Worm (Caenorhabditis elegans) whole organism, young adult: Measurements from ENCODE around the gene rfk-1.

ENCODE experiments used
- B0261.1 ChIP-seq: sonication (generic microtip); optimal IDR thresholded peaks from 2 replicates; lab custom pipeline; 2016; ENCODE audit warnings: mild to moderate bottlenecking, missing genetic modification characterization, moderate library complexity, missing compliant biosample characterization
- B0336.3 ChIP-seq: fragments of 200-800 bp; sonication (Bioruptor generic); IDR thresholded peaks from 2 replicates; pipeline ENCODE4 v1.3.6; 2022; ENCODE audit warnings: missing genetic modification characterization, missing compliant biosample characterization
- D2030.7 ChIP-seq: fragments of 200-800 bp; sonication (Bioruptor generic); IDR thresholded peaks from 2 replicates; pipeline ENCODE4 v1.3.6; 2022; ENCODE audit warnings: missing genetic modification reagents, missing genetic modification characterization, missing compliant biosample characterization
- F33H1.4 ChIP-seq: fragments of 200-800 bp; sonication (Bioruptor generic); IDR thresholded peaks from 2 replicates; pipeline ENCODE4 v1.3.6; 2022; ENCODE audit warnings: missing genetic modification reagents, missing genetic modification characterization, missing compliant biosample characterization
- F57C9.4 ChIP-seq: sonication (generic microtip); optimal IDR thresholded peaks from 2 replicates; lab custom pipeline; 2017; ENCODE audit warnings: mild to moderate bottlenecking, missing genetic modification characterization, missing compliant biosample characterization
- Y53G8AR.9 ChIP-seq: fragments of 200-800 bp; sonication (Bioruptor generic); conservative IDR thresholded peaks from 2 replicates; pipeline ENCODE4 v1.3.6; 2022; ENCODE audit warnings: missing genetic modification reagents, missing genetic modification characterization, missing compliant biosample characterization
- Y56A3A.18 ChIP-seq: fragments of 200-800 bp; sonication (Bioruptor generic); IDR thresholded peaks from 2 replicates; pipeline ENCODE4 v1.3.6; 2022; ENCODE audit warnings: missing genetic modification reagents, missing genetic modification characterization, missing compliant biosample characterization
- Y67H2A.10 ChIP-seq: fragments of 200-800 bp; sonication (Bioruptor generic); conservative IDR thresholded peaks from 2 replicates; pipeline ENCODE4 v1.3.6; 2022; ENCODE audit warnings: missing genetic modification reagents, missing genetic modification characterization, missing compliant biosample characterization
- Y79H2A.3 ChIP-seq: fragments of 200-800 bp; sonication (Bioruptor generic); conservative IDR thresholded peaks from 2 replicates; pipeline ENCODE4 v1.3.6; 2022; ENCODE audit warnings: missing genetic modification reagents, missing genetic modification characterization, missing compliant biosample characterization
- aptf-3 ChIP-seq: fragments of 200-800 bp; sonication (Bioruptor generic); IDR thresholded peaks from 2 replicates; pipeline ENCODE4 v1.3.6; 2022; ENCODE audit warnings: missing genetic modification characterization, missing compliant biosample characterization
- attf-3 ChIP-seq: fragments of 200-800 bp; sonication (Bioruptor generic); conservative IDR thresholded peaks from 2 replicates; pipeline ENCODE4 v1.3.6; 2022; ENCODE audit warnings: missing genetic modification reagents, missing genetic modification characterization, missing compliant biosample characterization
- ceh-40 ChIP-seq: fragments of 200-800 bp; sonication (Bioruptor generic); IDR thresholded peaks from 2 replicates; pipeline ENCODE4 v1.3.6; 2022; ENCODE audit warnings: missing genetic modification characterization, missing compliant biosample characterization
- ceh-79 ChIP-seq: sonication (generic microtip); optimal IDR thresholded peaks from 2 replicates; lab custom pipeline; 2017; ENCODE audit warnings: mild to moderate bottlenecking, missing genetic modification characterization, missing compliant biosample characterization
- ceh-91 ChIP-seq: fragments of 200-800 bp; sonication (Bioruptor generic); IDR thresholded peaks from 2 replicates; pipeline ENCODE4 v1.3.6; 2022; ENCODE audit warnings: missing genetic modification reagents, missing genetic modification characterization, missing compliant biosample characterization
- dpff-1 ChIP-seq: sonication (generic microtip); optimal IDR thresholded peaks from 2 replicates; lab custom pipeline; 2017; ENCODE audit warnings: mild to moderate bottlenecking, missing genetic modification characterization, missing compliant biosample characterization
- efl-1 ChIP-seq: fragments of 150-350 bp; optimal IDR thresholded peaks from 2 replicates; lab custom pipeline; 2014; ENCODE audit warnings: missing biosample characterization, missing genetic modification reagents, missing genetic modification characterization
- egl-18 ChIP-seq: fragments of 200-800 bp; sonication (Bioruptor generic); IDR thresholded peaks from 2 replicates; pipeline ENCODE4 v1.3.6; 2022; ENCODE audit warnings: missing genetic modification reagents, missing genetic modification characterization, missing compliant biosample characterization
- egrh-3 ChIP-seq: fragments of 200-800 bp; sonication (Bioruptor generic); IDR thresholded peaks from 2 replicates; pipeline ENCODE4 v1.3.6; 2022; ENCODE audit warnings: missing genetic modification reagents, missing genetic modification characterization, missing compliant biosample characterization
- ekl-4 ChIP-seq: fragments of 200-800 bp; sonication (Bioruptor generic); IDR thresholded peaks from 2 replicates; pipeline ENCODE4 v1.3.6; 2022; ENCODE audit warnings: missing genetic modification reagents, missing genetic modification characterization, missing compliant biosample characterization
- fkh-3 ChIP-seq: sonication (generic microtip); optimal IDR thresholded peaks from 2 replicates; lab custom pipeline; 2016; ENCODE audit warnings: mild to moderate bottlenecking, missing genetic modification characterization, missing compliant biosample characterization
- gei-17 ChIP-seq: fragments of 200-800 bp; sonication (Bioruptor generic); optimal IDR thresholded peaks from 2 replicates; lab custom pipeline; 2018; ENCODE audit warnings: mild to moderate bottlenecking, missing genetic modification characterization, missing compliant biosample characterization
- hmg-20 ChIP-seq: fragments of 200-800 bp; sonication (Bioruptor generic); IDR thresholded peaks from 2 replicates; pipeline ENCODE4 v1.3.6; 2022; ENCODE audit warnings: missing genetic modification reagents, missing genetic modification characterization, missing compliant biosample characterization
- hsf-1 ChIP-seq: fragments of 200-800 bp; sonication (Bioruptor generic); IDR thresholded peaks from 2 replicates; pipeline ENCODE4 v1.3.6; 2022; ENCODE audit warnings: missing genetic modification reagents, missing genetic modification characterization, missing compliant biosample characterization
- let-526 ChIP-seq: fragments of 200-800 bp; sonication (Bioruptor generic); IDR thresholded peaks from 2 replicates; pipeline ENCODE4 v1.3.6; 2022; ENCODE audit warnings: missing genetic modification reagents, missing genetic modification characterization, missing compliant biosample characterization
- lin-26 ChIP-seq: fragments of 200-800 bp; sonication (Bioruptor generic); IDR thresholded peaks from 2 replicates; pipeline ENCODE4 v1.3.6; 2022; ENCODE audit warnings: missing genetic modification reagents, missing genetic modification characterization, missing compliant biosample characterization
- lin-35 ChIP-seq, 3 experiments: fragments of 150-350 bp in 2 of 3; sonication (generic microtip) in 1 of 3; optimal IDR thresholded peaks; 2 replicates each; lab custom pipeline; 2014 to 2018; ENCODE audit warnings: missing biosample characterization in 3 of 3, missing genetic modification characterization in 3 of 3, missing genetic modification reagents in 3 of 3
- madf-6 ChIP-seq: fragments of 200-800 bp; sonication (Bioruptor generic); IDR thresholded peaks from 2 replicates; pipeline ENCODE4 v1.3.6; 2022; ENCODE audit warnings: missing genetic modification reagents, missing genetic modification characterization, missing compliant biosample characterization
- mcd-1 ChIP-seq: fragments of 200-800 bp; sonication (Bioruptor generic); IDR thresholded peaks from 2 replicates; pipeline ENCODE4 v1.3.6; 2022; ENCODE audit warnings: missing genetic modification reagents, missing genetic modification characterization, missing compliant biosample characterization
- nfya-1 ChIP-seq: sonication (generic microtip); optimal IDR thresholded peaks from 2 replicates; lab custom pipeline; 2017; ENCODE audit warnings: antibody characterized with exemption, missing compliant biosample characterization, missing genetic modification characterization, borderline replicate concordance; ENCODE audit not compliant: insufficient read depth
- nfyb-1 ChIP-seq: fragments of 200-800 bp; sonication (Bioruptor generic); IDR thresholded peaks from 2 replicates; pipeline ENCODE4 v1.3.6; 2022; ENCODE audit warnings: missing genetic modification reagents, missing genetic modification characterization, missing compliant biosample characterization
- nhr-179 ChIP-seq: sonication (generic microtip); optimal IDR thresholded peaks from 2 replicates; lab custom pipeline; 2016; ENCODE audit warnings: mild to moderate bottlenecking, missing genetic modification characterization, missing compliant biosample characterization
- nhr-80 ChIP-seq: sonication (generic microtip); optimal IDR thresholded peaks from 2 replicates; lab custom pipeline; 2016; ENCODE audit warnings: missing genetic modification characterization, missing compliant biosample characterization
- pha-4 ChIP-seq: fragments of 150-350 bp; sonication (generic microtip); optimal IDR thresholded peaks from 2 replicates; lab custom pipeline; 2014; ENCODE audit warnings: missing biosample characterization, missing genetic modification reagents, missing genetic modification characterization
- rec-8 ChIP-seq, 2 experiments: sonication (generic microtip); optimal IDR thresholded peaks; 2 replicates each; lab custom pipeline; 2016; ENCODE audit warnings: mild to moderate bottlenecking in 2 of 2, missing genetic modification characterization in 2 of 2, missing genetic modification reagents in 2 of 2, missing genotype in 2 of 2, missing biosample characterization in 1 of 2, missing compliant biosample characterization in 1 of 2, moderate library complexity in 1 of 2
- rpc-1 ChIP-seq, 2 experiments: fragments of 150-350 bp in 1 of 2; sonication (generic microtip) in 1 of 2; optimal IDR thresholded peaks; 2 replicates each; lab custom pipeline; 2014 to 2018; ENCODE audit warnings: missing biosample characterization in 1 of 2, missing genetic modification characterization in 1 of 2, missing genetic modification reagents in 1 of 2, missing genotype in 1 of 2
- snpc-1.1 ChIP-seq: sonication (generic microtip); optimal IDR thresholded peaks from 2 replicates; lab custom pipeline; 2017; ENCODE audit warnings: missing genetic modification characterization, mild to moderate bottlenecking, missing compliant biosample characterization, antibody characterized with exemption, moderate library complexity, missing genotype, missing genetic modification reagents; ENCODE audit not compliant: insufficient read depth
- snpc-3.4 ChIP-seq: sonication (generic microtip); optimal IDR thresholded peaks from 2 replicates; lab custom pipeline; 2017; ENCODE audit warnings: missing genetic modification characterization, mild to moderate bottlenecking, missing compliant biosample characterization, antibody characterized with exemption, moderate library complexity, missing genotype, missing genetic modification reagents
- snpc-4 ChIP-seq, 5 experiments: fragments of 150-350 bp in 1 of 5; sonication (generic microtip) in 4 of 5; optimal IDR thresholded peaks; 2 replicates each; lab custom pipeline; 2014 to 2018; ENCODE audit warnings: missing genetic modification characterization in 5 of 5, missing biosample characterization in 3 of 5, antibody characterized with exemption in 2 of 5, mild to moderate bottlenecking in 2 of 5, missing compliant biosample characterization in 2 of 5, missing genotype in 2 of 5, moderate library complexity in 2 of 5, missing genetic modification reagents in 1 of 5
- zfh-2 ChIP-seq: fragments of 200-800 bp; sonication (Bioruptor generic); conservative IDR thresholded peaks from 2 replicates; pipeline ENCODE4 v1.3.6; 2022; ENCODE audit warnings: missing genetic modification reagents, missing genetic modification characterization, missing compliant biosample characterization
- ztf-18 ChIP-seq: sonication (generic microtip); optimal IDR thresholded peaks from 2 replicates; lab custom pipeline; 2016; ENCODE audit warnings: missing genotype, mild to moderate bottlenecking, missing genetic modification characterization, missing compliant biosample characterization
- ztf-25 ChIP-seq: fragments of 200-800 bp; sonication (Bioruptor generic); IDR thresholded peaks from 2 replicates; pipeline ENCODE4 v1.3.6; 2022; ENCODE audit warnings: missing genetic modification reagents, missing genetic modification characterization, missing compliant biosample characterization
- ztf-26 ChIP-seq: sonication (generic microtip); optimal IDR thresholded peaks from 2 replicates; lab custom pipeline; 2017; ENCODE audit warnings: missing genetic modification characterization, missing compliant biosample characterization
- ztf-28 ChIP-seq: fragments of 200-800 bp; sonication (Bioruptor generic); IDR thresholded peaks from 2 replicates; pipeline ENCODE4 v1.3.6; 2022; ENCODE audit warnings: missing genetic modification reagents, missing genetic modification characterization, missing compliant biosample characterization

rfk-1 gene

DNA sequence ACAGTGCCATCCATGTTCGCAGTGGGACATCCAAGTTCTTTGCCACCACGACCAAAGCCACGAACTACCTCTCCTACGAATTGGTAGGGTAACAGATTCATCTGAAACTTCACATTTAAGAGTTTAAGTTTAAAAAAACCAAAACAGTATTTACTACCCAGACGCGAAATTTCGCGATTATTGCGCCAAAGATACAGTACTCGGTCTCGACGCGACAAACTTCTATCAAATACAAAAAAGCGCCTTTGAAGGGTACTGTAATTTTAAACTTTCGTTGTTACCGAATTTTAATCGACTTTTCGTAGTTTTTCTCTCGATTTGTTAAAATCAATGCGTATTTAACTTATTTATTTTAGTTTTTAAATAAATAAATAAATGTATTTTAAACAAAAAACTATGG lies at the start of gene rfk-1:
TSS of gene rfk-1 (minus strand) at position 101 of the 400 bp plus-strand sequence.
- TF ChIP-seq egl-18 = no peak
- TF ChIP-seq hsf-1 (GFP tag; lab: Robert Waterston, UW) = no peak
- no peak for TF ChIP-seq ztf-28 (GFP tag; lab: Robert Waterston, UW)
- no peak for TF ChIP-seq D2030.7 (GFP tag; lab: Robert Waterston, UW)
- TF ChIP-seq egrh-3 (GFP tag; lab: Robert Waterston, UW) = no peak
- no peak for TF ChIP-seq F57C9.4 (tag; lab: Kevin White, UChicago)
- no peak for TF ChIP-seq attf-3 (GFP tag; lab: Robert Waterston, UW)
- no peak for TF ChIP-seq ztf-26 (tag; lab: Kevin White, UChicago)
- no peak for TF ChIP-seq mcd-1 (GFP tag; lab: Robert Waterston, UW)

- TF ChIP-seq hmg-20 (no peak), zfh-2 (no peak), B0261.1 (tag; lab: Kevin White, UChicago) (no peak), madf-6 (GFP tag; lab: Robert Waterston, UW) (no peak), nhr-80 (tag; lab: Kevin White, UChicago) (no peak), efl-1 (no peak), gei-17 (GFP tag; lab: Kevin White, UChicago) (no peak), pha-4 (tag; lab: Kevin White, UChicago) (no peak), dpff-1 (tag; lab: Kevin White, UChicago) (no peak)
These were observed 47.9 kb upstream of the rfk-1 start, which contains the start of gene srb-17 for ce11 chrIV:10457137-10457536. Gene srb-17 (minus strand): TSS chrIV:10457237.

ce11 chrIV:10453001-10453400 lies 43.7 kb upstream of the rfk-1 start, which contains the start of gene F01D4.8:
Gene F01D4.8 (minus strand): TSS chrIV:10453101.
- no peak for TF ChIP-seq let-526 (GFP tag; lab: Robert Waterston, UW)
- TF ChIP-seq ceh-40 (GFP tag; lab: Robert Waterston, UW) = no peak
- TF ChIP-seq snpc-3.4 (tag; lab: Kevin White, UChicago) = no peak
- no peak for TF ChIP-seq nfyb-1
- no peak for TF ChIP-seq Y56A3A.18 (GFP tag; lab: Robert Waterston, UW)
- TF ChIP-seq nfya-1 (tag; lab: Kevin White, UChicago) = no peak
- TF ChIP-seq lin-26 (GFP tag; lab: Robert Waterston, UW) = no peak
- no peak for TF ChIP-seq ceh-91 (GFP tag; lab: Robert Waterston, UW)
- no peak for TF ChIP-seq rec-8 (tag; optimal IDR thresholded peaks at IDR 0.05; lab: Kevin White, UChicago)
- TF ChIP-seq fkh-3 (tag; lab: Kevin White, UChicago) = no peak
- TF ChIP-seq ekl-4 (GFP tag; lab: Robert Waterston, UW) = no peak
- TF ChIP-seq nhr-179 = no peak
- no peak for TF ChIP-seq Y67H2A.10 (GFP tag; lab: Robert Waterston, UW)

DNA sequence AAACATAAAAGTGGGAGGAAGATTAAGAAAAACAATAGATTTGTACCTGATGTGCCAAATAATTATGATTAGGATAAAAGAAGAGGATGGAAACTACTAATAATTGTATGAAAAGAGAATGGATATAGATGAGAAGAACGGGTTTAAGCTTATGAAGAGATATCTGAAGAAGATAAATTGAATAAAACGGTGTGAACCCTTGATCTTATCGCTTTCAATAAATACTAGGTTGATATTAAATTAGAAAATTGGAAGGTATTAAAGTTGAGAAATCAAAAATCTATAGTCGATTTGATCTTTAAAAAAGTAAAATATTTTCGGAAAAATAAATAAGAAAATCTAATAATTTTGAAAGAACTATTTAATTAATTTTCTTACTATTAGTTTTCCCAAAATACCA lies 40.5 kb upstream of the rfk-1 start, which contains the start of gene F13B12.4:
TSS of gene F13B12.4 (minus strand) at position 101 of the 400 bp plus-strand sequence.
- TF ChIP-seq lin-35 (GFP tag; optimal IDR thresholded peaks at IDR 0.05; lab: Kevin White, UChicago) (no peak), snpc-1.1 (tag; lab: Kevin White, UChicago) (no peak), ztf-25 (GFP tag; lab: Robert Waterston, UW) (no peak), attf-3 (GFP tag; lab: Robert Waterston, UW) (no peak), Y53G8AR.9 (GFP tag; lab: Robert Waterston, UW) (no peak), B0336.3 (GFP tag; lab: Robert Waterston, UW) (no peak), rpc-1 (optimal IDR thresholded peaks at IDR 0.05; lab: Kevin White, UChicago) (no peak), rpc-1 (tag; optimal IDR thresholded peaks at IDR 0.05; lab: Kevin White, UChicago) (no peak), snpc-4 (GFP tag; optimal IDR thresholded peaks at IDR 0.05; lab: Kevin White, UChicago) (no peak), snpc-4 (tag; optimal IDR thresholded peaks at IDR 0.05; lab: Kevin White, UChicago) (no peak), ztf-18 (tag; lab: Kevin White, UChicago) (no peak), aptf-3 (GFP tag; lab: Robert Waterston, UW) (no peak), Y79H2A.3 (GFP tag; lab: Robert Waterston, UW) (no peak), ceh-79 (no peak), F33H1.4 (GFP tag; lab: Robert Waterston, UW) (no peak)
- TF ChIP-seq, all 124 proteins: peak for 0
